Worm (Caenorhabditis elegans) whole organism, late embryonic: ENCODE results near the gene fbxa-126.

Experiments
- ceh-18 ChIP-seq: sonication (generic microtip); optimal IDR thresholded peaks from 2 replicates; lab custom pipeline; 2016; ENCODE audit warnings: missing genetic modification characterization, missing compliant biosample characterization
- che-1 ChIP-seq: sonication (generic microtip); optimal IDR thresholded peaks from 2 replicates; lab custom pipeline; 2016; ENCODE audit warnings: mild to moderate bottlenecking, missing genetic modification characterization, missing compliant biosample characterization
- elt-2 ChIP-seq: sonication (generic microtip); optimal IDR thresholded peaks from 2 replicates; lab custom pipeline; 2016; ENCODE audit warnings: missing genetic modification reagents, missing genetic modification characterization, missing compliant biosample characterization
- ets-4 ChIP-seq: sonication (generic microtip); optimal IDR thresholded peaks from 2 replicates; lab custom pipeline; 2016; ENCODE audit warnings: missing genetic modification characterization, missing compliant biosample characterization
- fax-1 ChIP-seq: sonication (generic microtip); optimal IDR thresholded peaks from 2 replicates; lab custom pipeline; 2016; ENCODE audit warnings: missing genotype, missing genetic modification characterization, missing compliant biosample characterization
- lim-6 ChIP-seq: sonication (generic microtip); optimal IDR thresholded peaks from 2 replicates; lab custom pipeline; 2016; ENCODE audit warnings: missing genetic modification characterization, missing compliant biosample characterization
- lin-11 ChIP-seq: fragments of 200-800 bp; sonication (Bioruptor generic); optimal IDR thresholded peaks from 2 replicates; lab custom pipeline; 2018; ENCODE audit warnings: mild to moderate bottlenecking, missing genetic modification characterization, missing compliant biosample characterization
- mec-3 ChIP-seq: sonication (generic microtip); optimal IDR thresholded peaks from 2 replicates; lab custom pipeline; 2016; ENCODE audit warnings: borderline replicate concordance, missing genetic modification characterization, missing compliant biosample characterization
- pha-2 ChIP-seq: sonication (generic microtip); optimal IDR thresholded peaks from 2 replicates; lab custom pipeline; 2017; ENCODE audit warnings: mild to moderate bottlenecking, missing genetic modification characterization, missing compliant biosample characterization
- pha-4 ChIP-seq: fragments of 150-350 bp; optimal IDR thresholded peaks from 2 replicates; lab custom pipeline; 2018; ENCODE audit warnings: missing biosample characterization, missing genetic modification reagents, missing genetic modification characterization
- pqm-1 ChIP-seq: sonication (generic microtip); optimal IDR thresholded peaks from 2 replicates; lab custom pipeline; 2016; ENCODE audit warnings: missing genetic modification characterization, missing compliant biosample characterization

DNA sequence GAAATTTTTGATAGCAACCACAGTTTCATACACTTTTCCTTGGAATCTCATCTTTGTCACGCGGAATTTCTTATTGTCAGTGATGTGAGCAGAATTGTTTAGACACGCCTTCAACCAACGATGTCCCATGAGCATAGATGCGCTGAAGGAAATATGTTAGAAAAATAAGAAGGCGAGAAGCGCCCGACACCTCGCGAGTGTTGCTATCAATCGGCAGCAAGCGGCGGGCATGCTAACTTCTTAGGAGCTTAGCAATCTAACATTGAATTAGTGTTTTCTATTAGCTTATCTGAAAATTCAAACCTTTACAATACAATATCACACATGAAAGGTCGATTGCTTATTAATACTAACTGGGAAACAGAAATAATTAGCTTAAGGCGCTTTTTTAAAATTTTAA is 14.2 kb upstream of the fbxa-126 start:
- no peak for TF ChIP-seq pha-4
- TF ChIP-seq elt-2 (tag; lab: Kevin White, UChicago) = no peak
- TF ChIP-seq mec-3 (tag; lab: Kevin White, UChicago) = no peak
- TF ChIP-seq fax-1 (tag; lab: Kevin White, UChicago) = no peak
- TF ChIP-seq ets-4 (tag; lab: Kevin White, UChicago) = no peak
- TF ChIP-seq che-1 (tag; lab: Kevin White, UChicago) = no peak
- no peak for TF ChIP-seq pqm-1 (tag; lab: Kevin White, UChicago)
- TF ChIP-seq ceh-18 (tag; lab: Kevin White, UChicago) = no peak
- no peak for TF ChIP-seq lim-6 (tag; lab: Kevin White, UChicago)
- no peak for TF ChIP-seq pha-2 (tag; lab: Kevin White, UChicago)
- no peak for TF ChIP-seq lin-11 (tag; lab: Kevin White, UChicago)
